Fruit fly (Drosophila melanogaster): Measurements from ENCODE around the gene ogre.

DNA sequence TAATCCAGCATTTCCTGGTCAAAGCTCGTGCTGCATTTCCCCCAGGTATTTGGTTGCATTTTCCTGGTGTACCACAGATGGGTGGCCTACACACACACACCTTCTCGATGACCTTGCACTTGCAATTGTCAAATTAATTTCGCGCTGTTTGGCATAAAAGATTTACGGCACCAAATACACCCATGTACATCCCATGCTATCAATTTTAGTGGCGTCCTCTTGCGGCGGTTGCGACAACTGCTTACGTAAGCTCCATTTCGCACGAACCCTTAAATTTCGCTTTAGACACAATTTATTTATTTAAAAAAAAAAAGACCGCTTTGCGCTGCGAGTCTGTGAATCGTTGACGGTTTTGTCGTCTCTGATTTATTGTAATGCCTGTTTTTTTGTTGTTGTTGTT, 14.3 kb upstream of the ogre start:
- TF ChIP-seq Sox15 (GFP tag; optimal IDR thresholded peaks at IDR 0.05), result no peak
- TF ChIP-seq CG16779 (tag; optimal IDR thresholded peaks at IDR 0.05), result no peak
- TF ChIP-seq vri (GFP tag; optimal IDR thresholded peaks at IDR 0.05), result no peak
- TF ChIP-seq CG7368 (GFP tag; optimal IDR thresholded peaks at IDR 0.05), result no peak
- no peak for TF ChIP-seq Gug (GFP tag; IDR thresholded peaks at IDR 0.05)
- no peak for TF ChIP-seq Hr38 (GFP tag; optimal IDR thresholded peaks at IDR 0.05)
- no peak for TF ChIP-seq CG32006 (GFP tag; optimal IDR thresholded peaks at IDR 0.05)
- no peak for TF ChIP-seq Lpt (GFP tag; optimal IDR thresholded peaks at IDR 0.05)
- no peak for TF ChIP-seq achi (GFP tag; optimal IDR thresholded peaks at IDR 0.05)
